Fruit fly (Drosophila melanogaster) whole organism, embryonic: ENCODE measurements around the gene Amun.

Source experiments
- BtbVII ChIP-seq: fragments of 200-800 bp; sonication (Bioruptor generic); optimal IDR thresholded peaks from 3 replicates; lab custom pipeline; 2017; ENCODE audit warnings: missing biosample characterization, mild to moderate bottlenecking, missing genetic modification characterization
- CG10565 ChIP-seq: fragments of 200-800 bp; sonication (Bioruptor generic); optimal IDR thresholded peaks from 3 replicates; lab custom pipeline; 2016; ENCODE audit warnings: missing biosample characterization, mild to moderate bottlenecking, missing genetic modification characterization
- CG10959 ChIP-seq: fragments of 200-800 bp; sonication (Bioruptor generic); IDR thresholded peaks from 2 replicates; pipeline ENCODE4 v1.3.6; 2022; ENCODE audit warnings: missing biosample characterization, missing genetic modification characterization
- CG11723 ChIP-seq: fragments of 200-800 bp; sonication (Bioruptor generic); optimal IDR thresholded peaks from 2 replicates; lab custom pipeline; 2017; ENCODE audit warnings: missing biosample characterization, mild to moderate bottlenecking, missing genetic modification characterization
- CG14441 ChIP-seq: fragments of 200-800 bp; sonication (Bioruptor generic); IDR thresholded peaks from 2 replicates; pipeline ENCODE4 v1.3.6; 2022; ENCODE audit warnings: missing biosample characterization, missing genetic modification characterization
- CG15073 ChIP-seq: fragments of 200-800 bp; sonication (Bioruptor generic); optimal IDR thresholded peaks from 2 replicates; lab custom pipeline; 2016; ENCODE audit warnings: missing biosample characterization, missing genetic modification characterization
- CG16815 ChIP-seq: fragments of 200-800 bp; sonication (Bioruptor generic); optimal IDR thresholded peaks from 3 replicates; lab custom pipeline; 2017; ENCODE audit warnings: missing biosample characterization, mild to moderate bottlenecking, missing genetic modification characterization
- CG2120 ChIP-seq: fragments of 200-800 bp; sonication (Bioruptor generic); optimal IDR thresholded peaks from 3 replicates; lab custom pipeline; 2016; ENCODE audit warnings: missing biosample characterization, missing genetic modification characterization
- CG2129 ChIP-seq: fragments of 200-800 bp; sonication (Bioruptor generic); IDR thresholded peaks from 2 replicates; pipeline ENCODE4 v1.3.6; 2022; ENCODE audit warnings: missing biosample characterization, missing genetic modification characterization; ENCODE audit not compliant: partially characterized antibody
- CG3065 ChIP-seq: fragments of 200-800 bp; sonication (Bioruptor generic); optimal IDR thresholded peaks from 2 replicates; lab custom pipeline; 2016; ENCODE audit warnings: missing biosample characterization, missing genetic modification characterization
- CG3726 ChIP-seq: fragments of 200-800 bp; sonication (Bioruptor generic); IDR thresholded peaks from 3 replicates; pipeline ENCODE4, ENCODE4 v1.3.6; 2022; ENCODE audit warnings: missing biosample characterization, missing genetic modification characterization
- CG3847 ChIP-seq: fragments of 200-800 bp; sonication (Bioruptor generic); IDR thresholded peaks from 2 replicates; pipeline ENCODE4 v1.3.6; 2022; ENCODE audit warnings: missing biosample characterization, missing genetic modification characterization
- CG4404 ChIP-seq: fragments of 200-800 bp; sonication (Bioruptor generic); IDR thresholded peaks from 2 replicates; pipeline ENCODE4 v1.3.6; 2022; ENCODE audit warnings: missing biosample characterization, missing genetic modification characterization
- CG4854 ChIP-seq: fragments of 200-800 bp; sonication (Bioruptor generic); optimal IDR thresholded peaks from 2 replicates; lab custom pipeline; 2016; ENCODE audit warnings: missing biosample characterization, missing genetic modification characterization, inconsistent platforms
- CG7963 ChIP-seq: fragments of 200-800 bp; sonication (Bioruptor generic); IDR thresholded peaks from 3 replicates; pipeline ENCODE4 v1.3.6; 2022; ENCODE audit warnings: missing biosample characterization, missing genetic modification characterization; ENCODE audit not compliant: partially characterized antibody
- CG8765 ChIP-seq: fragments of 200-800 bp; sonication (Bioruptor generic); IDR thresholded peaks from 2 replicates; pipeline ENCODE4 v1.3.6; 2022; ENCODE audit warnings: missing biosample characterization, missing genetic modification characterization
- CG8924 ChIP-seq: fragments of 200-800 bp; optimal IDR thresholded peaks from 3 replicates; lab custom pipeline; 2019; ENCODE audit warnings: missing biosample characterization, mild to moderate bottlenecking, missing genetic modification characterization, moderate library complexity
- CHES-1-like ChIP-seq: fragments of 200-800 bp; sonication (Bioruptor generic); optimal IDR thresholded peaks from 2 replicates; lab custom pipeline; 2016; ENCODE audit warnings: missing biosample characterization, missing genetic modification characterization
- Camta ChIP-seq: fragments of 200-800 bp; sonication (Bioruptor generic); optimal IDR thresholded peaks from 2 replicates; lab custom pipeline; 2016; ENCODE audit warnings: missing biosample characterization, missing genetic modification characterization
- Chrac-16 ChIP-seq: fragments of 200-800 bp; sonication (Bioruptor generic); optimal IDR thresholded peaks from 3 replicates; lab custom pipeline; 2016; ENCODE audit warnings: missing biosample characterization, missing genetic modification characterization
- Dbx ChIP-seq: fragments of 200-800 bp; sonication (Bioruptor generic); IDR thresholded peaks from 3 replicates; pipeline ENCODE4 v1.3.6; 2022; ENCODE audit warnings: missing biosample characterization, missing genetic modification characterization
- Dref ChIP-seq: fragments of 200-800 bp; sonication (Bioruptor generic); IDR thresholded peaks from 2 replicates; pipeline ENCODE4 v1.3.6; 2022; ENCODE audit warnings: missing biosample characterization, missing genetic modification characterization
- ERR ChIP-seq: fragments of 200-800 bp; sonication (Bioruptor generic); optimal IDR thresholded peaks from 2 replicates; lab custom pipeline; 2016; ENCODE audit warnings: missing biosample characterization, missing genetic modification characterization
- H2.0 ChIP-seq: fragments of 200-800 bp; sonication (Bioruptor generic); IDR thresholded peaks from 2 replicates; pipeline ENCODE4 v1.3.6; 2022; ENCODE audit warnings: missing biosample characterization, missing genetic modification characterization
- Med ChIP-seq: fragments of 200-800 bp; sonication (Bioruptor generic); peaks from one replicate; lab custom pipeline; 2016; ENCODE audit warnings: missing biosample characterization, missing genetic modification characterization, mild to moderate bottlenecking, inconsistent platforms, moderate library complexity
- NC2α ChIP-seq: fragments of 200-800 bp; sonication (Bioruptor generic); optimal IDR thresholded peaks from 2 replicates; lab custom pipeline; 2016; ENCODE audit warnings: missing biosample characterization, missing genetic modification characterization
- NFAT ChIP-seq: fragments of 200-800 bp; sonication (Bioruptor generic); IDR thresholded peaks from 2 replicates; pipeline ENCODE4 v1.3.6; 2022; ENCODE audit warnings: missing biosample characterization, missing genetic modification characterization
- PHDP ChIP-seq: fragments of 200-800 bp; sonication (Bioruptor generic); optimal IDR thresholded peaks from 3 replicates; lab custom pipeline; 2018; ENCODE audit warnings: missing biosample characterization, mild to moderate bottlenecking, missing genetic modification characterization, moderate library complexity
- Side ChIP-seq: fragments of 200-800 bp; sonication (Bioruptor generic); optimal IDR thresholded peaks from 2 replicates; lab custom pipeline; 2016; ENCODE audit warnings: missing biosample characterization, missing genetic modification characterization
- Stat92E ChIP-seq, 3 experiments: fragments of >200 bp in 2 of 3; fragments of 200-800 bp in 1 of 3; sonication (Bioruptor generic) in 1 of 3; optimal IDR thresholded peaks; 2 replicates each; lab custom pipeline; 2017 to 2019; ENCODE audit warnings: missing biosample characterization in 3 of 3, missing genetic modification characterization in 3 of 3, mild to moderate bottlenecking in 1 of 3, moderate library complexity in 1 of 3
- Xbp1 ChIP-seq: fragments of 200-800 bp; sonication (Bioruptor generic); optimal IDR thresholded peaks from 3 replicates; lab custom pipeline; 2016; ENCODE audit warnings: missing biosample characterization, mild to moderate bottlenecking, missing genetic modification characterization
- al ChIP-seq: fragments of 200-800 bp; sonication (Bioruptor generic); IDR thresholded peaks from 2 replicates; pipeline ENCODE4 v1.3.6; 2022; ENCODE audit warnings: missing biosample characterization, missing genetic modification characterization
- cato ChIP-seq: fragments of 200-800 bp; sonication (Bioruptor generic); optimal IDR thresholded peaks from 2 replicates; lab custom pipeline; 2016; ENCODE audit warnings: missing biosample characterization, missing genetic modification characterization, borderline replicate concordance
- cwo ChIP-seq: fragments of 200-800 bp; sonication (Bioruptor generic); optimal IDR thresholded peaks from 3 replicates; lab custom pipeline; 2017; ENCODE audit warnings: missing biosample characterization, missing genetic modification characterization, mild to moderate bottlenecking, moderate library complexity, missing genetic modification reagents
- dpn ChIP-seq, 2 experiments: fragments of 200-800 bp; sonication (Bioruptor generic); optimal IDR thresholded peaks; 3 replicates each; lab custom pipeline; 2016; ENCODE audit warnings: missing biosample characterization in 2 of 2, missing genetic modification characterization in 2 of 2
- exex ChIP-seq: fragments of 200-800 bp; sonication (Bioruptor generic); optimal IDR thresholded peaks from 4 replicates; lab custom pipeline; 2018; ENCODE audit warnings: missing biosample characterization, mild to moderate bottlenecking, missing genetic modification characterization, moderate library complexity
- fu2 ChIP-seq: fragments of 200-800 bp; sonication (Bioruptor generic); optimal IDR thresholded peaks from 2 replicates; lab custom pipeline; 2016; ENCODE audit warnings: missing biosample characterization, missing genetic modification characterization
- grn ChIP-seq: fragments of 200-800 bp; sonication (Bioruptor generic); optimal IDR thresholded peaks from 3 replicates; lab custom pipeline; 2017; ENCODE audit warnings: missing biosample characterization, missing genetic modification characterization
- gro ChIP-seq: fragments of 200-800 bp; sonication (Bioruptor generic); optimal IDR thresholded peaks from 2 replicates; lab custom pipeline; 2016; ENCODE audit warnings: missing biosample characterization, missing genetic modification characterization
- ind ChIP-seq: fragments of 200-800 bp; sonication (Bioruptor generic); optimal IDR thresholded peaks from 3 replicates; lab custom pipeline; 2016; ENCODE audit warnings: missing biosample characterization, missing genetic modification characterization
- kay ChIP-seq: fragments of 200-800 bp; sonication (Bioruptor generic); optimal IDR thresholded peaks from 2 replicates; lab custom pipeline; 2016; ENCODE audit warnings: missing biosample characterization, missing genetic modification characterization
- ken ChIP-seq: fragments of 200-800 bp; sonication (Bioruptor generic); IDR thresholded peaks from 3 replicates; pipeline ENCODE4 v1.3.6; 2022; ENCODE audit warnings: missing biosample characterization, missing genetic modification characterization
- klu ChIP-seq: fragments of 200-800 bp; sonication (Bioruptor generic); IDR thresholded peaks from 2 replicates; pipeline ENCODE4 v1.3.6; 2022; ENCODE audit warnings: missing biosample characterization, missing genetic modification characterization
- nom ChIP-seq: fragments of 200-800 bp; sonication (Bioruptor generic); optimal IDR thresholded peaks from 2 replicates; lab custom pipeline; 2017; ENCODE audit warnings: missing biosample characterization, missing genetic modification characterization, mild to moderate bottlenecking, moderate library complexity, missing genetic modification reagents
- onecut ChIP-seq: fragments of 200-800 bp; sonication (Bioruptor generic); IDR thresholded peaks from 2 replicates; pipeline ENCODE4 v1.3.6; 2022; ENCODE audit warnings: missing biosample characterization, missing genetic modification characterization
- slbo ChIP-seq: fragments of 200-800 bp; sonication (Bioruptor generic); IDR thresholded peaks from 2 replicates; pipeline ENCODE4 v1.3.6; 2022; ENCODE audit warnings: missing biosample characterization, missing genetic modification characterization
- sug ChIP-seq: fragments of 200-800 bp; optimal IDR thresholded peaks from 2 replicates; lab custom pipeline; 2019; ENCODE audit warnings: missing biosample characterization, mild to moderate bottlenecking, missing genetic modification characterization, moderate library complexity
- tup ChIP-seq: fragments of 200-800 bp; sonication (Bioruptor generic); optimal IDR thresholded peaks from 2 replicates; lab custom pipeline; 2016; ENCODE audit warnings: missing biosample characterization, mild to moderate bottlenecking, missing genetic modification characterization, moderate library complexity
- vvl ChIP-seq: fragments of 200-800 bp; sonication (Bioruptor generic); IDR thresholded peaks from 2 replicates; pipeline ENCODE4 v1.3.6; 2022; ENCODE audit warnings: missing biosample characterization, missing genetic modification characterization
- wdn ChIP-seq: fragments of 200-800 bp; sonication (Bioruptor generic); IDR thresholded peaks from 2 replicates; pipeline ENCODE4 v1.3.6; 2022; ENCODE audit warnings: missing biosample characterization, missing genetic modification characterization

The Amun gene

dm6 chrX:11679461-11679860 is 35.9 kb downstream of the Amun start (continued):
- no peak for TF ChIP-seq CG8765
- peak; percentile 98 for TF ChIP-seq onecut (GFP tag; lab: Robert Waterston, UW)
- TF ChIP-seq nom (GFP tag; lab: Kevin White, UChicago), result peak; percentile 25
- TF ChIP-seq Chrac-16, result no peak
- TF ChIP-seq Med, result peak; percentile 44
- TF ChIP-seq CG8924 (tag; lab: Kevin White, UChicago), result peak; percentile 21
- no peak for TF ChIP-seq NFAT (GFP tag; lab: Robert Waterston, UW)
- no peak for TF ChIP-seq CHES-1-like (GFP tag; lab: Kevin White, UChicago)
- no peak for TF ChIP-seq CG2129
- no peak for TF ChIP-seq CG14441
- TF ChIP-seq vvl (GFP tag; lab: Robert Waterston, UW), result peak; percentile 8; the same call in 1 of the 2 replicates
- TF ChIP-seq CG10565 (GFP tag; lab: Kevin White, UChicago), result no peak
- no peak for TF ChIP-seq CG15073 (GFP tag; lab: Kevin White, UChicago)

DNA sequence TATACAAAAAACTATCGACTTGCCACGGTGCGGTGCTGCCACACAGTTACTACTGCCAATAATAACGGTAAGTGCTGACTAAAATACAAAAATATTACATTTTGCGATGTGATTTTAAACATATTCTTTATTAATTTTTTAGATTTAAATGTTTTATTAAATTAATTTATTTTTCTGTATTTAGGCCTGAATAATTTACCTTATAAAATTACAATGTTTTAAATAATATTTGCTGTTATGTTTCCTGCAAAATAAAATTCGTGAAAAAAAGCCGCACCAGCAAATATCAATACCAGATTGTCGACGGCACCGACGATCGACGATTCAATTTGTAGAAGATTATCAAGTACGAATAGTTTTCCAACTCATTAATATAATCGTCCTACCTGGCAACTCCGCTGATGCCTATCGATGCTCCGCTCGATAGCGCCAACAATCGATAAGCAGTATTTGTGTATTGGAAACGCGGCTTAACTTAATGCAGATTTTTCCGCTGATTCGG is 36.8 kb downstream of the Amun start, which contains the start of the genes Vlet and bif:
Gene Vlet (minus strand): TSS at position 51 of the 502 bp plus-strand sequence.
Gene bif (plus strand): TSS at position 432 of the 502 bp plus-strand sequence.
- peak; percentile 33 for TF ChIP-seq kay (GFP tag; lab: Kevin White, UChicago)
- no peak for TF ChIP-seq CG3726 (GFP tag; lab: Robert Waterston, UW)
- peak; percentile 73 for TF ChIP-seq CG3847
- peak; percentile 0 for TF ChIP-seq fu2
- TF ChIP-seq CG4854, result no peak
- peak; percentile 43; the same call in 1 of the 2 replicates for TF ChIP-seq klu (GFP tag; lab: Robert Waterston, UW)
- peak; percentile 78 for TF ChIP-seq Dref (GFP tag; lab: Robert Waterston, UW)
- peak; percentile 50; the same call in 1 of the 3 replicates for TF ChIP-seq ken (GFP tag; lab: Robert Waterston, UW)
- no peak for TF ChIP-seq Stat92E (GFP tag; optimal IDR thresholded peaks at IDR 0.05; lab: Kevin White, UChicago)
- no peak for TF ChIP-seq exex (tag; lab: Kevin White, UChicago)
- TF ChIP-seq grn (GFP tag; lab: Kevin White, UChicago), result no peak
- TF ChIP-seq CG2120 (GFP tag; lab: Kevin White, UChicago), result peak; percentile 67
- TF ChIP-seq sug (tag; lab: Kevin White, UChicago), result peak; percentile 69
- peak; percentile 33; the same call in 1 of the 3 replicates for TF ChIP-seq CG7963 (GFP tag; lab: Robert Waterston, UW)
- TF ChIP-seq ERR (GFP tag; lab: Kevin White, UChicago), result no peak
- TF ChIP-seq Camta (GFP tag; lab: Kevin White, UChicago), result peak; percentile 20
- TF ChIP-seq CG16815, result peak; percentile 44
- TF ChIP-seq CG11723 (GFP tag; lab: Kevin White, UChicago), result peak; percentile 40
- TF ChIP-seq cwo, result peak; percentile 44
- peak; percentile 60 for TF ChIP-seq PHDP
- no peak for TF ChIP-seq CG10959 (GFP tag; lab: Robert Waterston, UW)
- TF ChIP-seq H2.0 (GFP tag; lab: Robert Waterston, UW), result peak; percentile 53
- peak; percentile 58 for TF ChIP-seq BtbVII (GFP tag; lab: Kevin White, UChicago)
- TF ChIP-seq ind (GFP tag; lab: Kevin White, UChicago), result peak; percentile 74
- peak; percentile 74 for TF ChIP-seq slbo (GFP tag; lab: Robert Waterston, UW)
- TF ChIP-seq Xbp1 (GFP tag; lab: Kevin White, UChicago), result peak; percentile 76
- peak; percentile 41; the same call in 1 of the 2 replicates for TF ChIP-seq CG4404 (GFP tag; lab: Robert Waterston, UW)
- peak; percentile 18 for TF ChIP-seq Side (GFP tag; lab: Kevin White, UChicago)
- peak; percentile 8 for TF ChIP-seq gro (GFP tag; lab: Kevin White, UChicago)
- no peak for TF ChIP-seq CHES-1-like (GFP tag; lab: Kevin White, UChicago)
- TF ChIP-seq NC2α (GFP tag; lab: Kevin White, UChicago), result no peak
- peak; percentile 55 for TF ChIP-seq cato
- peak; percentile 37 to 60 for TF ChIP-seq dpn (GFP tag; optimal IDR thresholded peaks at IDR 0.05; lab: Kevin White, UChicago)
- no peak for TF ChIP-seq CG3065
- no peak for TF ChIP-seq nom (GFP tag; lab: Kevin White, UChicago)
- TF ChIP-seq al (GFP tag; lab: Robert Waterston, UW), result peak; percentile 45
- no peak for TF ChIP-seq wdn (GFP tag; lab: Robert Waterston, UW)
- TF ChIP-seq Dbx (GFP tag; lab: Robert Waterston, UW), result 0 out of 3 replicates have a peak, but pooled peaks have one; percentile 48
- TF ChIP-seq tup, result peak; percentile 23
